Fruit fly (Drosophila melanogaster): ENCODE measurements around the gene VhaAC39-2.

Gene VhaAC39-2

dm6 chr3R:23173393-23173981 lies 14.4 kb upstream of the VhaAC39-2 start, which contains the start of gene CG46310 (continued):
- TF ChIP-seq otp (GFP tag; IDR thresholded peaks at IDR 0.05) (no peak), Oaz (GFP tag; IDR thresholded peaks at IDR 0.05) (peak; percentile 4; the same call in 1 of the 2 replicates), CG10959 (GFP tag; IDR thresholded peaks at IDR 0.05) (peak; percentile 53; the same call in 1 of the 2 replicates), Dbx (GFP tag; IDR thresholded peaks at IDR 0.05) (peak; percentile 79), so (GFP tag; IDR thresholded peaks at IDR 0.05) (peak; percentile 56; the same call in 1 of the 3 replicates), Eip74EF (GFP tag; optimal IDR thresholded peaks at IDR 0.05) (peak in 1 of 2 experiments; percentile 43), CG30020 (tag; optimal IDR thresholded peaks at IDR 0.05) (no peak), Dek (tag; optimal IDR thresholded peaks at IDR 0.05) (peak; percentile 71), CG11504 (tag; optimal IDR thresholded peaks at IDR 0.05) (peak; percentile 75), dmrt11E (tag; optimal IDR thresholded peaks at IDR 0.05) (no peak), pho (GFP tag; optimal IDR thresholded peaks at IDR 0.05) (no peak), Sry-δ (GFP tag; optimal IDR thresholded peaks at IDR 0.05) (no peak), dimm (GFP tag; IDR thresholded peaks at IDR 0.05) (no peak), ftz-f1 (GFP tag; optimal IDR thresholded peaks at IDR 0.05) (no peak), bsh (GFP tag; optimal IDR thresholded peaks at IDR 0.05) (peak; percentile 3 to 55), Dfd (GFP tag; optimal IDR thresholded peaks at IDR 0.05) (no peak), pfk (GFP tag; optimal IDR thresholded peaks at IDR 0.05) (peak; percentile 8), CG17829 (tag; optimal IDR thresholded peaks at IDR 0.05) (peak; percentile 82), CG43689 (GFP tag; IDR thresholded peaks at IDR 0.05) (no peak), Ptx1 (GFP tag; IDR thresholded peaks at IDR 0.05) (peak; percentile 92), vfl (GFP tag; optimal IDR thresholded peaks at IDR 0.05) (no peak), prd (optimal IDR thresholded peaks at IDR 0.05) (no peak), prd (GFP tag; IDR thresholded peaks at IDR 0.05) (peak; percentile 86), MESR4 (GFP tag; optimal IDR thresholded peaks at IDR 0.05) (no peak), D19B (GFP tag; optimal IDR thresholded peaks at IDR 0.05) (peak; percentile 33), CG1602 (GFP tag; optimal IDR thresholded peaks at IDR 0.05) (peak; percentile 28), Abd-B (GFP tag; optimal IDR thresholded peaks at IDR 0.05) (no peak), inv (GFP tag; IDR thresholded peaks at IDR 0.05; ENCODE audit: partially characterized antibody) (no peak), CG15011 (GFP tag; optimal IDR thresholded peaks at IDR 0.05) (peak; percentile 48), Awh (GFP tag; IDR thresholded peaks at IDR 0.05) (peak; percentile 60; the same call in 1 of the 2 replicates), kah (GFP tag; optimal IDR thresholded peaks at IDR 0.05) (no peak), CrebB (tag; optimal IDR thresholded peaks at IDR 0.05) (peak; percentile 55), ken (GFP tag; IDR thresholded peaks at IDR 0.05) (peak; percentile 69; the same call in 1 of the 3 replicates), CG17359 (tag; optimal IDR thresholded peaks at IDR 0.05) (peak; percentile 58), CG13123 (GFP tag; optimal IDR thresholded peaks at IDR 0.05) (no peak), klu (GFP tag; IDR thresholded peaks at IDR 0.05) (peak; percentile 42; the same call in 1 of the 2 replicates), Pdp1 (GFP tag; optimal IDR thresholded peaks at IDR 0.05) (peak in 1 of 2 experiments; percentile 37), p53 (GFP tag; optimal IDR thresholded peaks at IDR 0.05) (no peak), CG11247 (GFP tag; IDR thresholded peaks at IDR 0.05) (peak; percentile 79), CG7745 (tag; optimal IDR thresholded peaks at IDR 0.05) (no peak), CG12744 (GFP tag; optimal IDR thresholded peaks at IDR 0.05) (no peak), E2f2 (GFP tag; IDR thresholded peaks at IDR 0.05) (peak; percentile 43; the same call in 1 of the 2 replicates), CG17361 (GFP tag; IDR thresholded peaks at IDR 0.05) (peak; percentile 88), Optix (GFP tag; IDR thresholded peaks at IDR 0.05) (no peak), NFAT (GFP tag; IDR thresholded peaks at IDR 0.05) (peak; percentile 80), CG9876 (GFP tag; optimal IDR thresholded peaks at IDR 0.05) (no peak), Sox102F (GFP tag; optimal IDR thresholded peaks at IDR 0.05) (peak; percentile 68), CG6813 (GFP tag; optimal IDR thresholded peaks at IDR 0.05) (peak; percentile 69), stc (GFP tag; IDR thresholded peaks at IDR 0.05) (peak; percentile 86), Dll (GFP tag; IDR thresholded peaks at IDR 0.05; ENCODE audit: partially characterized antibody) (0 out of 4 replicates have a peak, but pooled peaks have one; percentile 32)

Data from whole organism, embryonic.